Fruit fly (Drosophila melanogaster) whole organism, adult: ENCODE data around the gene CG4424.

ENCODE experiments used
- CG11617 ChIP-seq: fragments of 200-800 bp; sonication (Bioruptor generic); optimal IDR thresholded peaks from 2 replicates; lab custom pipeline; 2017; ENCODE audit warnings: mild to moderate bottlenecking, missing biosample characterization, missing genetic modification reagents, missing genetic modification characterization
- CG12768 ChIP-seq: fragments of 200-800 bp; sonication (Bioruptor generic); optimal IDR thresholded peaks from 2 replicates; lab custom pipeline; 2017; ENCODE audit warnings: missing biosample characterization, missing genetic modification characterization, mild to moderate bottlenecking, moderate library complexity, missing genetic modification reagents
- CG14711 ChIP-seq: fragments of 200-800 bp; sonication (Bioruptor generic); optimal IDR thresholded peaks from 2 replicates; lab custom pipeline; 2018; ENCODE audit warnings: missing biosample characterization, mild to moderate bottlenecking, missing genetic modification characterization, moderate library complexity
- CG1620 ChIP-seq: fragments of 200-800 bp; sonication (Bioruptor generic); optimal IDR thresholded peaks from 2 replicates; lab custom pipeline; 2016; ENCODE audit warnings: missing biosample characterization, missing genetic modification characterization
- CG33017 ChIP-seq: fragments of 200-800 bp; sonication (Bioruptor generic); optimal IDR thresholded peaks from 2 replicates; lab custom pipeline; 2018; ENCODE audit warnings: missing biosample characterization, mild to moderate bottlenecking, missing genetic modification characterization, moderate library complexity
- CG5204 ChIP-seq: fragments of 200-800 bp; sonication (Bioruptor generic); optimal IDR thresholded peaks from 2 replicates; lab custom pipeline; 2016; ENCODE audit warnings: missing biosample characterization, missing genetic modification characterization
- CG7045 ChIP-seq: fragments of 200-800 bp; sonication (Bioruptor generic); optimal IDR thresholded peaks from 2 replicates; lab custom pipeline; 2017; ENCODE audit warnings: missing biosample characterization, mild to moderate bottlenecking, missing genetic modification characterization
- CG7101 ChIP-seq: fragments of 200-800 bp; sonication (Bioruptor generic); optimal IDR thresholded peaks from 2 replicates; lab custom pipeline; 2018; ENCODE audit warnings: missing biosample characterization, mild to moderate bottlenecking, missing genetic modification characterization, moderate library complexity
- Clk ChIP-seq: fragments of 200-800 bp; sonication (Bioruptor generic); optimal IDR thresholded peaks from 2 replicates; lab custom pipeline; 2017; ENCODE audit warnings: missing biosample characterization, missing genetic modification characterization
- Crg-1 ChIP-seq: fragments of 200-800 bp; sonication (Bioruptor generic); optimal IDR thresholded peaks from 2 replicates; lab custom pipeline; 2016; ENCODE audit warnings: missing biosample characterization, missing genetic modification characterization
- Hr96 ChIP-seq: fragments of 200-800 bp; sonication (Bioruptor generic); optimal IDR thresholded peaks from 2 replicates; lab custom pipeline; 2016; ENCODE audit warnings: missing biosample characterization, missing genetic modification characterization
- Mnt ChIP-seq: fragments of 200-800 bp; sonication (Bioruptor generic); optimal IDR thresholded peaks from 2 replicates; lab custom pipeline; 2016; ENCODE audit warnings: missing biosample characterization, mild to moderate bottlenecking, missing genetic modification characterization
- bab1 ChIP-seq: fragments of 200-800 bp; sonication (Bioruptor generic); optimal IDR thresholded peaks from 3 replicates; lab custom pipeline; 2019; ENCODE audit warnings: missing biosample characterization, mild to moderate bottlenecking, missing genetic modification characterization, moderate library complexity
- cic ChIP-seq: fragments of 200-800 bp; sonication (Bioruptor generic); optimal IDR thresholded peaks from 2 replicates; lab custom pipeline; 2017; ENCODE audit warnings: missing biosample characterization, mild to moderate bottlenecking, missing genetic modification characterization, moderate library complexity
- cnc ChIP-seq, 2 experiments: fragments of >200 bp; optimal IDR thresholded peaks; 2 replicates each; lab custom pipeline; 2017
- kay ChIP-seq: fragments of 200-800 bp; sonication (Bioruptor generic); peaks from one replicate; lab custom pipeline; 2016; ENCODE audit warnings: missing biosample characterization, missing genetic modification characterization, borderline replicate concordance
- ovo ChIP-seq: fragments of 200-800 bp; sonication (Bioruptor generic); optimal IDR thresholded peaks from 2 replicates; lab custom pipeline; 2016; ENCODE audit warnings: missing biosample characterization, missing genetic modification characterization
- pad ChIP-seq: fragments of 200-800 bp; sonication (Bioruptor generic); optimal IDR thresholded peaks from 3 replicates; lab custom pipeline; 2017; ENCODE audit warnings: missing biosample characterization, missing genetic modification characterization, mild to moderate bottlenecking, moderate library complexity, missing genetic modification reagents
- tj ChIP-seq: fragments of 200-800 bp; sonication (Bioruptor generic); optimal IDR thresholded peaks from 3 replicates; lab custom pipeline; 2017; ENCODE audit warnings: missing biosample characterization, mild to moderate bottlenecking, missing genetic modification characterization, moderate library complexity
- toe ChIP-seq: fragments of 200-800 bp; sonication (Bioruptor generic); optimal IDR thresholded peaks from 2 replicates; lab custom pipeline; 2016; ENCODE audit warnings: missing biosample characterization, missing genetic modification characterization

CG4424 gene

DNA sequence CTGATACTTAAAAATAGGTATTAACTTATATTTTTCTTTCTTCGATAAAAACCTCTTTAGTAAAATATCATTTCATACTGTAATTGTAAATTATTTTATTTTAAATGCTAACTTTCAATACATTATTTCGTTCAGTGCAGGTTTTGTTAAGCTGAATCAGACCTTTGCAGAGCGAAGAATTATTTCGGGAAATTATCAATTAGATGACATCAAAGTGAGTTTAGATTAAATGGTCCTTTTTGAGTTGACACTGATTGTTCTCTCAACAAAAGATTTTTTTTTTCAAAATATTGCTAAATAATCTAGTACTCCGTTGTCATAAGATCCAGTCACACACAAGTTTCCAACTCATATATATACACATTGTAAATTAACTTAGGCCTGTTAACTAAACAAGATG is 14.6 kb upstream of the CG4424 start, which contains the start of the genes CG33934 and Indy-2:
CG33934 (plus strand) TSS at position 301 of the 400 bp plus-strand sequence.
Indy-2 (plus strand) TSS at position 301 of the 400 bp plus-strand sequence.
- no peak for TF ChIP-seq Clk (GFP tag; lab: Kevin White, UChicago)

DNA sequence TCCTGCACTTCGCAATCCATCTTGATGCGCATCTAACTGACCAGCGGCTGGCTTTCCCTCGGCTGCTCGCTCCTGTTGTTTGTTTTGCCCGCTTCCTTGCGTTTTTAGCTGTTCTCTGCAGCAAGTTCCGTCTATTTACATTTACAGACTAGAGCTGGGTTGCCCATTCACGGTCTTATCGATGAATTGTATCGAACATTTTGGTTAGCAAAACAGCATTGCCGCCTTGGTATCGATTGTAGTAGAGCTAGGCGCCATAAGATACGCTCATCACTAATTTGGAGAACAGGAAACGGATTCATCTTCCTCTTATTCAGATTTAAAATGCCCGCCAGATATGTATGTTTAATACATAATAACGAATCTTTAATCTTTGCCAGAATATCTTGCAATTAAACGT is 8.0 kb upstream of the CG4424 start, which contains the start of gene Regnase-1:
Regnase-1 (minus strand) TSS at position 170 of the 400 bp plus-strand sequence.
- TF ChIP-seq toe (peak; percentile 72), cic (GFP tag; lab: Kevin White, UChicago) (peak; percentile 62), kay (GFP tag; lab: Kevin White, UChicago) (no peak), CG14711 (tag; lab: Kevin White, UChicago) (peak; percentile 83), Hr96 (GFP tag; lab: Kevin White, UChicago) (peak; percentile 87), cnc (optimal IDR thresholded peaks at IDR 0.05; lab: Kevin White, UChicago) (no peak), CG5204 (GFP tag; lab: Kevin White, UChicago) (peak; percentile 63), CG7101 (tag; lab: Kevin White, UChicago) (peak; percentile 92), tj (GFP tag; lab: Kevin White, UChicago) (peak; percentile 63), Mnt (GFP tag; lab: Kevin White, UChicago) (peak; percentile 78), CG33017 (tag; lab: Kevin White, UChicago) (peak; percentile 83), Crg-1 (peak; percentile 85), Clk (GFP tag; lab: Kevin White, UChicago) (peak; percentile 22), CG1620 (peak; percentile 89), bab1 (peak; percentile 96), pad (GFP tag; lab: Kevin White, UChicago) (peak; percentile 78), CG12768 (GFP tag; lab: Kevin White, UChicago) (peak; percentile 81), CG7045 (GFP tag; lab: Kevin White, UChicago) (peak; percentile 91), ovo (peak; percentile 81), CG11617 (GFP tag; lab: Kevin White, UChicago) (peak; percentile 90)

DNA sequence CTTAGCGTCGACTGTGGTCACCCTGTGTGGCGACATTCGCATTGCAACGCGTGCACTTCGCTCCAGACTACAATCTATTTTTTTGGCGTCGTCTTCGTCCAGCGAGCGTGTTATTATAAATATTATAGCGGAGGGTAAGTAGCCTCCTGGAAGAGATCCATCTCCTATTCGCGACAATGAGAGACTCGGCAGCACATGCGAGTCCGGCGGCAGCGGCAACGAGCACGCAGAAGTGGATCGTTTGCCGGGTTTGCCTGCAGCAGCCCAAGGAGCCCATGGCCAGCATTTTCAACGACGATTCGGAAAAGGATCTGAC is 3.9 kb upstream of the CG4424 start, which contains the start of gene idc:
idc (plus strand) TSS at position 60 of the 316 bp plus-strand sequence.
- TF ChIP-seq Mnt (GFP tag; lab: Kevin White, UChicago) (no peak), CG11617 (GFP tag; lab: Kevin White, UChicago) (peak; percentile 59)

DNA sequence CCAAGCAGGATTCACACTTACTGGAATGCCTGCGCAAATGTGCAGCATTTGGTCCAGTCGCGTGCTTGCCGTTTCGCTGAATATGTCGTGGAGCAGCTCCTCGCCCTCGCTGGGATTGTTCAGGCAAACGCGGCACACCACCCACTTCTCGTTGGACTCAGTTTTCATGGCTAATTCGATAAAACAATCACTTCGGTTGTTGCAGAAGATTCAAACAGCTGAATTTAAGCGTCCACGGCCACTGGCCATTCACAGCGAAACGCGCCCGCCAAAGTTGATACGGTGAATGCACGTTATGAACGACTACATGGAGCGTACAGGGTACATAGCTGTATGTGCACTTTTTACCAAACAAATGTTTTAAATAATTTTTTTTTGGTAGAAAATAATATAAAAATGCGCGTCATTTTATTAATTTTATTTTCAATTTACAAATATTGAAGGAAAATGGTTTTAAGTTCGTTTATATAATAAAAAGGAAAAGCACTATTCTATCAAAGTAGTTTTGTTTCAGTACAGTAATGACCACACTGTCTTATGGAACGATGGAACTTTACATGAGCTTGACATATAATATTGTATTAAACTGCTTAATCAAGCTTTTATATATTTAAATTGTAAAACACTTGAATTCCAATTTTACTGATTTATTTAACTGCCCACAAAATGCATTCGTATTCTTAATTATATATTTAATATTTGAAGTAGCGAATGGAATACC is 3.4 kb upstream of the CG4424 start, which contains the start of gene trem:
trem (minus strand) TSS at position 267 of the 721 bp plus-strand sequence.
- TF ChIP-seq Mnt (GFP tag; lab: Kevin White, UChicago) = peak; percentile 49
- peak; percentile 77 for TF ChIP-seq CG12768 (GFP tag; lab: Kevin White, UChicago)
- TF ChIP-seq Clk (GFP tag; lab: Kevin White, UChicago) = peak; percentile 67
- peak; percentile 76 for TF ChIP-seq CG7101 (tag; lab: Kevin White, UChicago)
- peak; percentile 85 for TF ChIP-seq CG11617 (GFP tag; lab: Kevin White, UChicago)
- TF ChIP-seq Crg-1 = peak; percentile 55
- TF ChIP-seq cnc (optimal IDR thresholded peaks at IDR 0.05; lab: Kevin White, UChicago) = no peak
- TF ChIP-seq ovo = peak; percentile 33
- peak; percentile 79 for TF ChIP-seq CG7045 (GFP tag; lab: Kevin White, UChicago)
- TF ChIP-seq cic (GFP tag; lab: Kevin White, UChicago) = peak; percentile 1
- TF ChIP-seq bab1 = no peak
- peak; percentile 54 for TF ChIP-seq tj (GFP tag; lab: Kevin White, UChicago)
- TF ChIP-seq toe = peak; percentile 86
- peak; percentile 54 for TF ChIP-seq CG33017 (tag; lab: Kevin White, UChicago)
- TF ChIP-seq CG14711 (tag; lab: Kevin White, UChicago) = peak; percentile 58
- TF ChIP-seq CG1620 = peak; percentile 59
- TF ChIP-seq kay (GFP tag; lab: Kevin White, UChicago) = no peak
- peak; percentile 65 for TF ChIP-seq pad (GFP tag; lab: Kevin White, UChicago)
- peak; percentile 72 for TF ChIP-seq CG5204 (GFP tag; lab: Kevin White, UChicago)
- peak; percentile 42 for TF ChIP-seq Hr96 (GFP tag; lab: Kevin White, UChicago)

DNA sequence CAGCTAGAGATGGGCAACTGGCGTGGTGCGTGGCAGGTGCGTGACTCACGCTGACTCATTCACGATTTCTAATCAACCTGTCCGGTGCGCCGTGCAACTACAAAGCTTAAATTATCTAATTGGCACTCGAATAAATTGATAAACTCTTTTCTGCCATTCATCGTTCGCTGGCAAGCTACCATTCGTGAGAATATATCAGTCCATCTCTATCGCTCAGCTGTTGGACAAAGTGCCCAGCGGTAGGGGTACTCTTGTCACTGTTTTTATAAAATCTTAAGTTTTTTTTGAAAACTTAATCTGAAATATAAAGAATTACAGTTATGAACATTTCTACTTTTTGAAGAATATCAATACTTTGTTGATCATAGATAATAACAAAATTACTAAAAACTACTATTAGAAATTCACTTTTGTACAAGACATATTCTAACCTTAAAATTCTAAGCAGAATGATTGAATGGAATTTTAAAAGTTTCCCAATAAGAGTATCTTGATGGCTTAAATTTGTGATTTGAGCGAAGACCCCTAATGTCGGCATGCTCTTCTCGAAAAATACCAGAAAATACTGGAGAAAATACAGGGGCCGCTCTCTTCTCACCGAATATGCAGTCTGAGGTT is 6.6 kb downstream of the CG4424 start, which contains the start of the genes PIG-L and psidin:
PIG-L (minus strand) TSS at position 187 of the 618 bp plus-strand sequence.
psidin (plus strand) TSS at position 553 of the 618 bp plus-strand sequence.
- TF ChIP-seq CG14711 (tag; lab: Kevin White, UChicago) = peak; percentile 59
- TF ChIP-seq ovo = peak; percentile 62
- peak; percentile 61 for TF ChIP-seq pad (GFP tag; lab: Kevin White, UChicago)
- peak; percentile 86 for TF ChIP-seq Hr96 (GFP tag; lab: Kevin White, UChicago)
- TF ChIP-seq kay (GFP tag; lab: Kevin White, UChicago) = no peak
- TF ChIP-seq cnc (optimal IDR thresholded peaks at IDR 0.05; lab: Kevin White, UChicago) = no peak
- peak; percentile 26 for TF ChIP-seq Mnt (GFP tag; lab: Kevin White, UChicago)
- TF ChIP-seq bab1 = peak; percentile 25
- TF ChIP-seq CG5204 (GFP tag; lab: Kevin White, UChicago) = peak; percentile 94
- TF ChIP-seq toe = peak; percentile 84
- peak; percentile 80 for TF ChIP-seq CG33017 (tag; lab: Kevin White, UChicago)
- TF ChIP-seq CG1620 = peak; percentile 87
- peak; percentile 64 for TF ChIP-seq Crg-1
- peak; percentile 92 for TF ChIP-seq CG11617 (GFP tag; lab: Kevin White, UChicago)
- peak; percentile 80 for TF ChIP-seq CG7101 (tag; lab: Kevin White, UChicago)
- peak; percentile 69 for TF ChIP-seq tj (GFP tag; lab: Kevin White, UChicago)
- peak; percentile 85 for TF ChIP-seq CG7045 (GFP tag; lab: Kevin White, UChicago)
- peak; percentile 14 for TF ChIP-seq cic (GFP tag; lab: Kevin White, UChicago)
- TF ChIP-seq CG12768 (GFP tag; lab: Kevin White, UChicago) = peak; percentile 58
- TF ChIP-seq Clk (GFP tag; lab: Kevin White, UChicago) = peak; percentile 10
